Fruit fly (Drosophila melanogaster): ENCODE measurements around the gene CG42713.

DNA sequence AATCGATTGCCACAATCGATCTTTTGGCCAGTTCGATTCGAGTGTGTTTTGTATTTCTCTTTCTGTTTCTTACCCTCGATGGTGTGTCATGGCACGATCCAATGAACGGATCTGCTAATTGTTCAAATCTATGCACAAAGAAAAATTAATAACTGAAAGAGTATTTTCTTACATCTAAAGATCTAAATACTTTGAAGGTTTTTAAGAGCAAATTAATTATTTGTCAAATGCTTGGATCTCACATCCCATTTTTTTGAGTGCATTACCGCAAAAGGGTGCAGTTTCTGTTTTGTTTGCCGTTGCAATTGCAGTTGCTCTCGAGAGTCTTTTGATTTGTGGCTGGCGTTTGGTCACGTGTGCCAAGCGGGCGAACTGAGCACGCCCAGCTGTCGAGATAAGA is 30.7 kb downstream of the CG42713 start:
- TF ChIP-seq psq (GFP tag; optimal IDR thresholded peaks at IDR 0.05) (no peak), jim (GFP tag; optimal IDR thresholded peaks at IDR 0.05) (no peak), sage (GFP tag; optimal IDR thresholded peaks at IDR 0.05) (no peak), h (GFP tag; optimal IDR thresholded peaks at IDR 0.05) (no peak), CG32264 (GFP tag; optimal IDR thresholded peaks at IDR 0.05) (no peak), OdsH (GFP tag; optimal IDR thresholded peaks at IDR 0.05) (no peak), Dfd (GFP tag; optimal IDR thresholded peaks at IDR 0.05) (no peak), GATAd (GFP tag; optimal IDR thresholded peaks at IDR 0.05) (no peak), Jra (GFP tag; optimal IDR thresholded peaks at IDR 0.05) (no peak), ey (GFP tag; optimal IDR thresholded peaks at IDR 0.05) (no peak), foxo (GFP tag; optimal IDR thresholded peaks at IDR 0.05) (no peak)
